Worm (Caenorhabditis elegans): Measurements from ENCODE around the gene AH9.4.
A peak's percentile ranks its signal among the peaks of the same experiment; 100 is the strongest.

DNA sequence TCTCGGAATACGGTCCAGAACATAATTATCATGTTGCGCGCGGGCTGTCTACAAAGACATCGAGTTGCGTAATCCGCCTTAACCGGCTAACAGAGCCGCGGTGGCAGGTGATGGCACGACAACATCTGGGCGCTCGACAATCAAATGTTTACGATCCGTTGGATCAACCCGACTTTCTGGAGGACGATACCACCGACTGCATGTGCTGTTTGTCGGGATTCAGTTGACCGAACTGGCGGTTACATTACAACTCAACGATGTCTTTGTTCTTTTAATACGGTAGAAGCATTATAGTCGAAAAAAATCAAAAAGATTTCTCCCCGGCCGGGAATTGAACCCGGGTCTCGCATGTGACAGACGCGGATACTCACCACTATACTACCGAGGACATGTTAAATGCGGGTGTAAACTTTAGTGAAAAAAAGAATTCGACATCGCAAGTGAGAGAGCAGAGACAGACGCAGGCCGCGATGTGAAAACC lies 47.2 kb downstream of the AH9.4 start:
- TF ChIP-seq nhr-76 (tag; optimal IDR thresholded peaks at IDR 0.05) = no peak
- TF ChIP-seq nhr-12 (tag; optimal IDR thresholded peaks at IDR 0.05) = no peak
- TF ChIP-seq unc-62 (GFP tag; optimal IDR thresholded peaks at IDR 0.05) = peak; percentile 25
- TF ChIP-seq ceh-83 (GFP tag; optimal IDR thresholded peaks at IDR 0.05) = peak; percentile 86

Measured in whole organism, mixed stage, embryonic.